Worm (Caenorhabditis elegans): ENCODE data around the gene lys-6.
A peak's percentile ranks its signal among the peaks of the same experiment; 100 is the strongest.

lys-6 gene

ce11 chrIV:11594191-11594673, 33.5 kb downstream of the lys-6 start, which contains the start of gene mig-38:
Gene mig-38, plus strand, starts transcription at chrIV:11594244.
- TF ChIP-seq R02D3.7 (tag; optimal IDR thresholded peaks at IDR 0.05) (no peak), unc-39 (tag; optimal IDR thresholded peaks at IDR 0.05) (no peak), ceh-16 (tag; optimal IDR thresholded peaks at IDR 0.05) (no peak), mml-1 (tag; optimal IDR thresholded peaks at IDR 0.05) (no peak), nhr-77 (tag; optimal IDR thresholded peaks at IDR 0.05) (no peak), pqm-1 (tag; optimal IDR thresholded peaks at IDR 0.05) (peak; percentile 32), ZK546.5 (tag; optimal IDR thresholded peaks at IDR 0.05) (no peak), daf-12 (tag; optimal IDR thresholded peaks at IDR 0.05) (no peak), hmg-11 (tag; optimal IDR thresholded peaks at IDR 0.05) (peak; percentile 66), lsy-12 (tag; optimal IDR thresholded peaks at IDR 0.05) (peak; percentile 50), nhr-67 (tag; optimal IDR thresholded peaks at IDR 0.05) (no peak), fkh-2 (tag; optimal IDR thresholded peaks at IDR 0.05) (no peak), fos-1 (tag; optimal IDR thresholded peaks at IDR 0.05) (no peak), nhr-12 (tag; optimal IDR thresholded peaks at IDR 0.05) (no peak), unc-62 (GFP tag; optimal IDR thresholded peaks at IDR 0.05) (no peak), mdl-1 (tag; optimal IDR thresholded peaks at IDR 0.05) (no peak), nfya-1 (tag; optimal IDR thresholded peaks at IDR 0.05; ENCODE audit: insufficient read depth) (peak; percentile 81), zag-1 (tag; optimal IDR thresholded peaks at IDR 0.05) (no peak), nhr-11 (tag; optimal IDR thresholded peaks at IDR 0.05) (no peak), elt-1 (tag; optimal IDR thresholded peaks at IDR 0.05) (no peak), nhr-25 (tag; optimal IDR thresholded peaks at IDR 0.05) (peak; percentile 57), egl-27 (tag; optimal IDR thresholded peaks at IDR 0.05) (no peak), pha-4 (tag; optimal IDR thresholded peaks at IDR 0.05) (no peak), fkh-10 (GFP tag; optimal IDR thresholded peaks at IDR 0.05) (no peak), egl-5 (tag; optimal IDR thresholded peaks at IDR 0.05) (peak; percentile 24), nhr-237 (tag; optimal IDR thresholded peaks at IDR 0.05) (no peak), nhr-23 (tag; optimal IDR thresholded peaks at IDR 0.05) (no peak), ceh-82 (tag; optimal IDR thresholded peaks at IDR 0.05) (no peak), nhr-28 (tag; optimal IDR thresholded peaks at IDR 0.05) (no peak), sea-2 (GFP tag; optimal IDR thresholded peaks at IDR 0.05) (no peak), elt-3 (tag; optimal IDR thresholded peaks at IDR 0.05) (no peak), skn-1 (tag; optimal IDR thresholded peaks at IDR 0.05) (no peak), eor-1 (tag; optimal IDR thresholded peaks at IDR 0.05) (no peak), tbx-2 (tag; optimal IDR thresholded peaks at IDR 0.05) (no peak), ama-1 (optimal IDR thresholded peaks at IDR 0.05) (peak; percentile 96), nhr-76 (tag; optimal IDR thresholded peaks at IDR 0.05) (no peak), snpc-4 (tag; optimal IDR thresholded peaks at IDR 0.05) (peak; percentile 14), lin-15B (tag; optimal IDR thresholded peaks at IDR 0.05) (peak; percentile 39), ceh-9 (tag; optimal IDR thresholded peaks at IDR 0.05) (no peak), elt-2 (tag; optimal IDR thresholded peaks at IDR 0.05) (peak; percentile 56), nhr-43 (tag; optimal IDR thresholded peaks at IDR 0.05; ENCODE audit: poor library complexity, severe bottlenecking) (peak; percentile 69), ztf-11 (tag; optimal IDR thresholded peaks at IDR 0.05) (no peak), lin-39 (tag; optimal IDR thresholded peaks at IDR 0.05) (peak; percentile 54), jun-1 (tag; optimal IDR thresholded peaks at IDR 0.05) (peak; percentile 17), aly-2 (tag; optimal IDR thresholded peaks at IDR 0.05) (no peak), ceh-28 (tag; optimal IDR thresholded peaks at IDR 0.05) (no peak), ztf-4 (tag; optimal IDR thresholded peaks at IDR 0.05) (peak; percentile 27)
